Worm (Caenorhabditis elegans) whole organism, late embryonic: ENCODE measurements around the gene C45B11.9.

ENCODE experiments used
- C08G9.2 ChIP-seq: sonication (generic microtip); optimal IDR thresholded peaks from 2 replicates; lab custom pipeline; 2016; ENCODE audit warnings: mild to moderate bottlenecking, missing genetic modification characterization, moderate library complexity, missing compliant biosample characterization
- F13H6.1 ChIP-seq: sonication (generic microtip); optimal IDR thresholded peaks from 2 replicates; lab custom pipeline; 2016; ENCODE audit warnings: missing genetic modification characterization, missing compliant biosample characterization
- T23F11.4 ChIP-seq: fragments of 200-800 bp; sonication (Bioruptor generic); optimal IDR thresholded peaks from 2 replicates; lab custom pipeline; 2018; ENCODE audit warnings: mild to moderate bottlenecking, missing genetic modification characterization, missing compliant biosample characterization
- Y22D7AL.16 ChIP-seq: sonication (generic microtip); optimal IDR thresholded peaks from 2 replicates; lab custom pipeline; 2016; ENCODE audit warnings: missing genetic modification characterization, missing compliant biosample characterization
- ama-1 ChIP-seq: fragments of 150-350 bp; optimal IDR thresholded peaks from 2 replicates; lab custom pipeline; 2014
- ceh-14 ChIP-seq: sonication (generic microtip); optimal IDR thresholded peaks from 2 replicates; lab custom pipeline; 2016; ENCODE audit warnings: missing genotype, missing genetic modification characterization, missing compliant biosample characterization
- ceh-18 ChIP-seq: sonication (generic microtip); optimal IDR thresholded peaks from 2 replicates; lab custom pipeline; 2016; ENCODE audit warnings: missing genetic modification characterization, missing compliant biosample characterization
- ceh-19 ChIP-seq: fragments of 200-800 bp; sonication (Bioruptor generic); optimal IDR thresholded peaks from 2 replicates; lab custom pipeline; 2018; ENCODE audit warnings: mild to moderate bottlenecking, missing genetic modification characterization, missing compliant biosample characterization
- ceh-2 ChIP-seq: sonication (generic microtip); optimal IDR thresholded peaks from 2 replicates; lab custom pipeline; 2016; ENCODE audit warnings: missing genotype, missing genetic modification characterization, missing compliant biosample characterization
- ceh-22 ChIP-seq: sonication (generic microtip); optimal IDR thresholded peaks from 2 replicates; lab custom pipeline; 2017; ENCODE audit warnings: missing biosample characterization, missing genetic modification characterization
- ceh-30 ChIP-seq: fragments of 150-350 bp; optimal IDR thresholded peaks from 2 replicates; lab custom pipeline; 2014; ENCODE audit warnings: missing biosample characterization, missing genetic modification characterization
- ceh-31 ChIP-seq: sonication (generic microtip); optimal IDR thresholded peaks from 2 replicates; lab custom pipeline; 2016; ENCODE audit warnings: missing genetic modification characterization, missing compliant biosample characterization
- ceh-34 ChIP-seq: sonication (generic microtip); optimal IDR thresholded peaks from 2 replicates; lab custom pipeline; 2016; ENCODE audit warnings: mild to moderate bottlenecking, missing genetic modification characterization, missing compliant biosample characterization
- ceh-6 ChIP-seq: fragments of 200-800 bp; sonication (Bioruptor generic); optimal IDR thresholded peaks from 2 replicates; lab custom pipeline; 2018; ENCODE audit warnings: mild to moderate bottlenecking, missing genetic modification characterization, missing compliant biosample characterization
- ceh-9 ChIP-seq: sonication (generic microtip); optimal IDR thresholded peaks from 2 replicates; lab custom pipeline; 2016; ENCODE audit warnings: mild to moderate bottlenecking, missing genetic modification characterization, inconsistent platforms, missing compliant biosample characterization
- che-1 ChIP-seq: sonication (generic microtip); optimal IDR thresholded peaks from 2 replicates; lab custom pipeline; 2016; ENCODE audit warnings: mild to moderate bottlenecking, missing genetic modification characterization, missing compliant biosample characterization
- dmd-4 ChIP-seq: sonication (generic microtip); optimal IDR thresholded peaks from 2 replicates; lab custom pipeline; 2016; ENCODE audit warnings: borderline replicate concordance, missing genetic modification characterization, missing compliant biosample characterization
- elt-4 ChIP-seq: sonication (generic microtip); optimal IDR thresholded peaks from 2 replicates; lab custom pipeline; 2016; ENCODE audit warnings: missing genetic modification characterization, missing compliant biosample characterization
- ets-4 ChIP-seq: sonication (generic microtip); optimal IDR thresholded peaks from 2 replicates; lab custom pipeline; 2016; ENCODE audit warnings: missing genetic modification characterization, missing compliant biosample characterization
- eyg-1 ChIP-seq: sonication (generic microtip); optimal IDR thresholded peaks from 2 replicates; lab custom pipeline; 2016; ENCODE audit warnings: missing genotype, missing genetic modification characterization, missing compliant biosample characterization
- fax-1 ChIP-seq: sonication (generic microtip); optimal IDR thresholded peaks from 2 replicates; lab custom pipeline; 2016; ENCODE audit warnings: missing genotype, missing genetic modification characterization, missing compliant biosample characterization
- fkh-10 ChIP-seq: fragments of 150-350 bp; optimal IDR thresholded peaks from 2 replicates; lab custom pipeline; 2014; ENCODE audit warnings: missing biosample characterization, missing genetic modification reagents, missing genetic modification characterization
- fkh-6 ChIP-seq: sonication (generic microtip); optimal IDR thresholded peaks from 2 replicates; lab custom pipeline; 2016; ENCODE audit warnings: missing genetic modification characterization, missing compliant biosample characterization
- gmeb-2 ChIP-seq: sonication (generic microtip); optimal IDR thresholded peaks from 2 replicates; lab custom pipeline; 2016; ENCODE audit warnings: missing genetic modification characterization, inconsistent platforms, missing compliant biosample characterization
- hlh-13 ChIP-seq: fragments of 200-800 bp; sonication (Bioruptor generic); optimal IDR thresholded peaks from 2 replicates; lab custom pipeline; 2018; ENCODE audit warnings: mild to moderate bottlenecking, missing genetic modification characterization, missing compliant biosample characterization
- hlh-6 ChIP-seq: sonication (generic microtip); optimal IDR thresholded peaks from 2 replicates; lab custom pipeline; 2016; ENCODE audit warnings: missing genotype, missing genetic modification characterization, missing compliant biosample characterization
- lim-6 ChIP-seq: sonication (generic microtip); optimal IDR thresholded peaks from 2 replicates; lab custom pipeline; 2016; ENCODE audit warnings: missing genetic modification characterization, missing compliant biosample characterization
- mec-3 ChIP-seq: sonication (generic microtip); optimal IDR thresholded peaks from 2 replicates; lab custom pipeline; 2016; ENCODE audit warnings: borderline replicate concordance, missing genetic modification characterization, missing compliant biosample characterization
- nfya-1 ChIP-seq: sonication (generic microtip); optimal IDR thresholded peaks from 2 replicates; lab custom pipeline; 2017; ENCODE audit warnings: missing genetic modification characterization, mild to moderate bottlenecking, missing compliant biosample characterization, antibody characterized with exemption, moderate library complexity
- nhr-232 ChIP-seq: sonication (generic microtip); optimal IDR thresholded peaks from 2 replicates; lab custom pipeline; 2016; ENCODE audit warnings: missing genetic modification characterization, missing compliant biosample characterization
- npax-4 ChIP-seq: sonication (generic microtip); optimal IDR thresholded peaks from 2 replicates; lab custom pipeline; 2016; ENCODE audit warnings: missing genetic modification characterization, missing compliant biosample characterization
- pag-3 ChIP-seq: sonication (generic microtip); optimal IDR thresholded peaks from 2 replicates; lab custom pipeline; 2016; ENCODE audit warnings: missing compliant biosample characterization, missing genetic modification characterization, borderline replicate concordance
- pat-9 ChIP-seq: fragments of 200-800 bp; sonication (Bioruptor generic); optimal IDR thresholded peaks from 2 replicates; lab custom pipeline; 2018; ENCODE audit warnings: mild to moderate bottlenecking, missing genetic modification characterization, moderate library complexity, missing compliant biosample characterization
- pax-1 ChIP-seq: fragments of 150-350 bp; optimal IDR thresholded peaks from 2 replicates; lab custom pipeline; 2014; ENCODE audit warnings: missing biosample characterization, missing genetic modification characterization
- pha-2 ChIP-seq: sonication (generic microtip); optimal IDR thresholded peaks from 2 replicates; lab custom pipeline; 2017; ENCODE audit warnings: mild to moderate bottlenecking, missing genetic modification characterization, missing compliant biosample characterization
- pha-4 ChIP-seq: fragments of 150-350 bp; optimal IDR thresholded peaks from 2 replicates; lab custom pipeline; 2018; ENCODE audit warnings: missing biosample characterization, missing genetic modification reagents, missing genetic modification characterization
- pqm-1 ChIP-seq: sonication (generic microtip); optimal IDR thresholded peaks from 2 replicates; lab custom pipeline; 2016; ENCODE audit warnings: missing genetic modification characterization, missing compliant biosample characterization
- ref-2 ChIP-seq: sonication (generic microtip); optimal IDR thresholded peaks from 2 replicates; lab custom pipeline; 2016; ENCODE audit warnings: missing genetic modification characterization, missing compliant biosample characterization
- rnt-1 ChIP-seq: sonication (generic microtip); optimal IDR thresholded peaks from 2 replicates; lab custom pipeline; 2016; ENCODE audit warnings: missing genetic modification characterization, missing compliant biosample characterization
- sdc-2 ChIP-seq: sonication (generic microtip); optimal IDR thresholded peaks from 2 replicates; lab custom pipeline; 2016; ENCODE audit warnings: missing genotype, missing genetic modification characterization, missing compliant biosample characterization
- tbx-7 ChIP-seq: sonication (generic microtip); optimal IDR thresholded peaks from 2 replicates; lab custom pipeline; 2016; ENCODE audit warnings: missing genotype, missing genetic modification characterization, missing compliant biosample characterization
- ttx-3 ChIP-seq: sonication (generic microtip); optimal IDR thresholded peaks from 2 replicates; lab custom pipeline; 2016; ENCODE audit warnings: missing genetic modification reagents, missing genetic modification characterization, missing compliant biosample characterization
- unc-42 ChIP-seq: sonication (generic microtip); optimal IDR thresholded peaks from 2 replicates; lab custom pipeline; 2016; ENCODE audit warnings: missing genotype, missing genetic modification characterization, missing compliant biosample characterization
- zip-5 ChIP-seq: sonication (generic microtip); optimal IDR thresholded peaks from 2 replicates; lab custom pipeline; 2016; ENCODE audit warnings: missing genetic modification characterization, missing compliant biosample characterization
- ztf-16 ChIP-seq: sonication (generic microtip); optimal IDR thresholded peaks from 2 replicates; lab custom pipeline; 2017; ENCODE audit warnings: missing genetic modification characterization, missing compliant biosample characterization

The C45B11.9 gene

DNA sequence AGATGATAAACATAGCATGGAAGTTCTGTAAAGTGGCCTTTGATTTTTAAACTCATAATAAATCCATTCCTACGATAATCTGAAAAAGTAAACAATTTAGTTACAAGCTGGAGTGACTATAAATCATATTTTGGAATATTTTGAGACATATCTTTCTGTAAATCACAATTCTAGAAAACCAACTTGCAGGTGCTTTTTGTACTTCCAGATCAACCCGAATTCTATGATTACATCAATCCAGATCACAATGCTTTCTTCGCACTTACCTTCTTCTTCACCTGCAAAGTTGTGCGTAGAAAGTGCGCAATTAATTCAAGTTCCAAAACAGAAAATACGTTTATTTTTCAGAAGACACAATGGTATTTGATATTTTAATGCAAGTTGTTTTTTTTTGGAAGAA is 25.4 kb upstream of the C45B11.9 start:
- TF ChIP-seq unc-42 (tag; lab: Kevin White, UChicago): no peak
- TF ChIP-seq ceh-30 (tag; lab: Kevin White, UChicago): no peak
- TF ChIP-seq fkh-10 (GFP tag; lab: Kevin White, UChicago): no peak
- no peak for TF ChIP-seq nhr-232 (tag; lab: Kevin White, UChicago)
- TF ChIP-seq ets-4: no peak
- TF ChIP-seq nfya-1 (tag; lab: Kevin White, UChicago): no peak
- TF ChIP-seq pax-1 (tag; lab: Kevin White, UChicago): no peak
- TF ChIP-seq ceh-34 (tag; lab: Kevin White, UChicago): no peak
- no peak for TF ChIP-seq tbx-7 (tag; lab: Kevin White, UChicago)
- no peak for TF ChIP-seq ceh-2 (tag; lab: Kevin White, UChicago)
- TF ChIP-seq C08G9.2 (tag; lab: Kevin White, UChicago): no peak
- no peak for TF ChIP-seq ttx-3 (tag; lab: Kevin White, UChicago)
- TF ChIP-seq ceh-9 (tag; lab: Kevin White, UChicago): no peak
- no peak for TF ChIP-seq T23F11.4 (GFP tag; lab: Kevin White, UChicago)
- no peak for TF ChIP-seq pqm-1 (tag; lab: Kevin White, UChicago)
- no peak for TF ChIP-seq ztf-16
- no peak for TF ChIP-seq Y22D7AL.16 (tag; lab: Kevin White, UChicago)
- TF ChIP-seq hlh-13: no peak
- no peak for TF ChIP-seq eyg-1 (tag; lab: Kevin White, UChicago)
- TF ChIP-seq pag-3 (tag; lab: Kevin White, UChicago): no peak

DNA sequence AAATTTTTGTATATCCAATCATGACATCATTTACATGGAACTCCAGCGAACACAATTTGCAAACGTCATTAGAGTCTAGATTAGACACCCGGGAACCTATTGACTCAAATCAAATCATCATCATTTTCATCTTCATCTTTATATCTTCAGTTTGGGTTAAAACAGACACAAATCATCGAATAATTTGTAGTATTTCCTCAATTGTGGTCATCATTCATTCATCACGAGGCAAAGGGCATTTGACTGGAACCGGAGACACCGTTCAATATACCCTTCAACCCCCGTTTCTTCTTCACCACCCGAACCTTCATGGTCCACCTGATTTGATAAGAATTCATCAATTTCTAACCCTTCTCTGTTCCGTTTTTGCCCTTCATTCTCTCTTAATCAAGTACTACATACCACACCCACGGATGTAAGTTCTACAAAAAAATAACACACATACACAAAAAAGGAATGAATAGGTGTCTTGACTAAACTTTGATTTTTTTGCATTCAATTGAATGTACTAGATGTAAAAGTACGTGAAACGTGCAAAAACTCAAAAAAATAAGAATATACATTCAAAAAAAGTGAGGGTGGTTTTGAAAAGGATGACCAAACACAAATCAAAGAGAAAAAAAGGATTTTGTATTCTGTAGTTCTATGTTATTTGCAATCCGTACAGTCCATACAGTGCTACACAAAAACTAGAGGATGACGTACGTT is 23.1 kb upstream of the C45B11.9 start:
- TF ChIP-seq npax-4 (no peak), pat-9 (no peak), ama-1 (no peak), eyg-1 (tag; lab: Kevin White, UChicago) (no peak), F13H6.1 (tag; lab: Kevin White, UChicago) (no peak), fkh-10 (GFP tag; lab: Kevin White, UChicago) (no peak), gmeb-2 (no peak), che-1 (tag; lab: Kevin White, UChicago) (no peak), ceh-22 (tag; lab: Kevin White, UChicago) (no peak), elt-4 (tag; lab: Kevin White, UChicago) (no peak), hlh-13 (no peak), ztf-16 (no peak), zip-5 (no peak), rnt-1 (tag; lab: Kevin White, UChicago) (no peak), ceh-31 (tag; lab: Kevin White, UChicago) (no peak), pha-4 (no peak), dmd-4 (no peak), ceh-14 (tag; lab: Kevin White, UChicago) (no peak), pax-1 (tag; lab: Kevin White, UChicago) (no peak)

DNA sequence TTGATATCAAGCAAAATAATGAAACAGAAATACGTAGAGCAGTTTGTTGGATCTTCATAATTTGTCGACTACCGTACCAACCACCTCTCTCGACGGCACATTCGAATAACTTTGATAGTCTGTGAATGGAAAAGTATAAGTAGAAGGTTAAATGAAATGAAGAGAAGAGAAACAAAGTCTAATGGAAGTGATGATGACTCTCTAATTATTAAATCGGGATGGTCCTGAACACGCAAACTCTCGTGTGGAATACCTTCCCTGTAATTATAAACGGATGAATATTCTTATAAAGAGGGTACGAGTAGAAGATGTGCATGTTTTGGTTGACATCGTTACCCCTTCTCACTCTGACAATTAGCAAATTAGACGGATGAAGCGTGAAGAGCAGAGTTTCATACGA is 17.3 kb upstream of the C45B11.9 start, which contains the start of the genes C13G3.12 and hot-6:
TSS of gene C13G3.12 (minus strand) at position 101 of the 400 bp plus-strand sequence.
TSS of gene hot-6 (minus strand) at position 121 of the 400 bp plus-strand sequence.
- TF ChIP-seq unc-42 (tag; lab: Kevin White, UChicago) (no peak), fax-1 (tag; lab: Kevin White, UChicago) (no peak), lim-6 (tag; lab: Kevin White, UChicago) (no peak), gmeb-2 (no peak), pha-2 (tag; lab: Kevin White, UChicago) (no peak), nhr-232 (tag; lab: Kevin White, UChicago) (no peak), nfya-1 (tag; lab: Kevin White, UChicago) (no peak), hlh-6 (no peak), ets-4 (no peak), ceh-30 (tag; lab: Kevin White, UChicago) (no peak), ceh-18 (tag; lab: Kevin White, UChicago) (no peak), sdc-2 (tag; lab: Kevin White, UChicago) (no peak), ref-2 (no peak), F13H6.1 (tag; lab: Kevin White, UChicago) (no peak), ceh-19 (no peak), ama-1 (no peak), mec-3 (tag; lab: Kevin White, UChicago) (no peak), rnt-1 (tag; lab: Kevin White, UChicago) (no peak), fkh-6 (tag; lab: Kevin White, UChicago) (no peak), ceh-6 (GFP tag; lab: Kevin White, UChicago) (no peak)
